Fruit fly (Drosophila melanogaster): ENCODE results near the gene Rfk.

The Rfk gene

dm6 chr3R:7907311-7907710 is 5.8 kb downstream of the Rfk start, which contains the start of the genes Taf7 and EMC1 (continued):
- TF ChIP-seq BEAF-32 (GFP tag; optimal IDR thresholded peaks at IDR 0.05) = peak; percentile 100
- TF ChIP-seq CG14860 (GFP tag; IDR thresholded peaks at IDR 0.05; ENCODE audit: partially characterized antibody) = peak; percentile 96
- no peak for TF ChIP-seq sens-2 (GFP tag; IDR thresholded peaks at IDR 0.05)
- peak; percentile 20 for TF ChIP-seq ftz-f1 (GFP tag; optimal IDR thresholded peaks at IDR 0.05)
- peak; percentile 96 for TF ChIP-seq Ets65A (GFP tag)
- no peak for TF ChIP-seq nau (GFP tag; optimal IDR thresholded peaks at IDR 0.05)
- TF ChIP-seq vnd (GFP tag; IDR thresholded peaks at IDR 0.05; ENCODE audit: partially characterized antibody) = peak; percentile 98
- TF ChIP-seq en (GFP tag; optimal IDR thresholded peaks at IDR 0.05) = no peak
- TF ChIP-seq Gug (GFP tag; IDR thresholded peaks at IDR 0.05) = peak; percentile 28; the same call in 1 of the 4 replicates
- TF ChIP-seq CG7987 (GFP tag; optimal IDR thresholded peaks at IDR 0.05) = no peak
- TF ChIP-seq CG33557 (GFP tag; optimal IDR thresholded peaks at IDR 0.05) = peak; percentile 52
- no peak for TF ChIP-seq Lim3 (GFP tag; IDR thresholded peaks at IDR 0.05)
- no peak for TF ChIP-seq CG10209 (GFP tag; optimal IDR thresholded peaks at IDR 0.05)
- TF ChIP-seq Doc3 (GFP tag; IDR thresholded peaks at IDR 0.05; ENCODE audit: partially characterized antibody) = peak; percentile 89
- TF ChIP-seq fd102C (GFP tag; optimal IDR thresholded peaks at IDR 0.05) = no peak
- TF ChIP-seq C15 (GFP tag; IDR thresholded peaks at IDR 0.05) = no peak
- TF ChIP-seq tup (GFP tag; optimal IDR thresholded peaks at IDR 0.05) = no peak
- TF ChIP-seq CG1233 (GFP tag; optimal IDR thresholded peaks at IDR 0.05) = no peak
- no peak for TF ChIP-seq CG6813 (GFP tag; optimal IDR thresholded peaks at IDR 0.05)
- peak; percentile 92 for TF ChIP-seq nmo (GFP tag; optimal IDR thresholded peaks at IDR 0.05)
- TF ChIP-seq amos (GFP tag; IDR thresholded peaks at IDR 0.05; ENCODE audit: partially characterized antibody) = peak; percentile 88
- TF ChIP-seq CG8359 (GFP tag; optimal IDR thresholded peaks at IDR 0.05; ENCODE audit: borderline replicate concordance) = no peak
- no peak for TF ChIP-seq CG9215 (GFP tag; IDR thresholded peaks at IDR 0.05)
- peak; percentile 77; the same call in 1 of the 2 replicates for TF ChIP-seq tna (GFP tag; IDR thresholded peaks at IDR 0.05; ENCODE audit: partially characterized antibody)
- TF ChIP-seq danr (GFP tag; IDR thresholded peaks at IDR 0.05) = no peak

dm6 chr3R:7902313-7902872 is 10.7 kb downstream of the Rfk start, which contains the start of gene mRpS9:
TSS of gene mRpS9 (minus strand) at chr3R:7902667.
- TF ChIP-seq CG10565 (GFP tag; optimal IDR thresholded peaks at IDR 0.05) (no peak), CG4617 (GFP tag; optimal IDR thresholded peaks at IDR 0.05; ENCODE audit: borderline replicate concordance) (peak; percentile 17), CG30431 (GFP tag; optimal IDR thresholded peaks at IDR 0.05) (no peak), E2f2 (GFP tag; IDR thresholded peaks at IDR 0.05) (peak; percentile 91), CG10267 (tag; optimal IDR thresholded peaks at IDR 0.05) (peak; percentile 85), ATbp (GFP tag; optimal IDR thresholded peaks at IDR 0.05) (no peak), gfzf (GFP tag; optimal IDR thresholded peaks at IDR 0.05) (peak; percentile 12), stwl (tag; optimal IDR thresholded peaks at IDR 0.05) (peak; percentile 8), MESR4 (GFP tag; optimal IDR thresholded peaks at IDR 0.05) (peak; percentile 61), Atf3 (GFP tag; optimal IDR thresholded peaks at IDR 0.05) (no peak), Lhr (GFP tag; optimal IDR thresholded peaks at IDR 0.05) (no peak), YL-1 (GFP tag; optimal IDR thresholded peaks at IDR 0.05) (peak; percentile 24), mirr (GFP tag; optimal IDR thresholded peaks at IDR 0.05) (no peak), CG34224 (GFP tag; IDR thresholded peaks at IDR 0.05; ENCODE audit: partially characterized antibody) (peak; percentile 30; the same call in 1 of the 3 replicates), Rfx (GFP tag; IDR thresholded peaks at IDR 0.05) (no peak), CG11723 (GFP tag; optimal IDR thresholded peaks at IDR 0.05) (no peak), bigmax (GFP tag; optimal IDR thresholded peaks at IDR 0.05) (peak; percentile 14), Bteb2 (GFP tag; optimal IDR thresholded peaks at IDR 0.05) (no peak), Med (GFP tag) (peak; percentile 63), CG7357 (GFP tag; IDR thresholded peaks at IDR 0.05) (no peak), pzg (GFP tag; optimal IDR thresholded peaks at IDR 0.05) (peak; percentile 36), Dp (GFP tag; optimal IDR thresholded peaks at IDR 0.05) (peak; percentile 88), CG7745 (tag; optimal IDR thresholded peaks at IDR 0.05) (no peak), fd3F (GFP tag; optimal IDR thresholded peaks at IDR 0.05) (no peak)
